Worm (Caenorhabditis elegans) whole organism, L4 larva: ENCODE results near the gene F35F11.2.
A peak's percentile ranks its signal among the peaks of the same experiment; 100 is the strongest.

Experiments used
- R02D3.7 ChIP-seq: fragments of 150-350 bp; sonication (generic microtip); optimal IDR thresholded peaks from 3 replicates; lab custom pipeline; 2014; ENCODE audit warnings: missing biosample characterization, missing genetic modification characterization
- aha-1 ChIP-seq: fragments of 150-350 bp; peaks from one replicate; lab custom pipeline; 2014; ENCODE audit warnings: missing biosample characterization, missing genetic modification characterization
- aly-2 ChIP-seq: sonication (generic microtip); optimal IDR thresholded peaks from 2 replicates; lab custom pipeline; 2018; ENCODE audit warnings: missing biosample characterization, missing genetic modification characterization
- attf-4 ChIP-seq: sonication (generic microtip); optimal IDR thresholded peaks from 3 replicates; lab custom pipeline; 2017; ENCODE audit warnings: missing biosample characterization, missing genetic modification characterization
- daf-12 ChIP-seq: fragments of 150-350 bp; optimal IDR thresholded peaks from 2 replicates; lab custom pipeline; 2014; ENCODE audit warnings: missing biosample characterization, missing genetic modification reagents, missing genetic modification characterization
- daf-16 ChIP-seq, 3 experiments: sonication (generic microtip); optimal IDR thresholded peaks; 2 replicates each; lab custom pipeline; 2016 to 2017; ENCODE audit warnings: missing genetic modification characterization in 3 of 3, missing genetic modification reagents in 3 of 3, mild to moderate bottlenecking in 2 of 3, missing compliant biosample characterization in 2 of 3, missing biosample characterization in 1 of 3, moderate library complexity in 1 of 3
- dmd-6 ChIP-seq: fragments of 200-800 bp; sonication (Bioruptor generic); IDR thresholded peaks from 2 replicates; pipeline ENCODE4 v1.3.6; 2022; ENCODE audit warnings: missing genetic modification reagents, missing genetic modification characterization, missing compliant biosample characterization
- dve-1 ChIP-seq: sonication (generic microtip); optimal IDR thresholded peaks from 2 replicates; lab custom pipeline; 2017; ENCODE audit warnings: antibody characterized with exemption, mild to moderate bottlenecking, missing genetic modification characterization, missing compliant biosample characterization; ENCODE audit not compliant: insufficient read depth
- egl-27 ChIP-seq: sonication (generic microtip); optimal IDR thresholded peaks from 3 replicates; lab custom pipeline; 2017; ENCODE audit warnings: missing biosample characterization, missing genetic modification reagents, missing genetic modification characterization
- egl-43 ChIP-seq: fragments of 200-800 bp; sonication (Bioruptor generic); IDR thresholded peaks from 2 replicates; pipeline ENCODE4 v1.3.6; 2022; ENCODE audit warnings: missing genetic modification reagents, missing genetic modification characterization, missing compliant biosample characterization
- fkh-10 ChIP-seq: fragments of 150-350 bp; optimal IDR thresholded peaks from 2 replicates; lab custom pipeline; 2014; ENCODE audit warnings: missing biosample characterization, missing genetic modification reagents, missing genetic modification characterization
- hif-1 ChIP-seq, 2 experiments: sonication (generic microtip); optimal IDR thresholded peaks; 2 replicates each; lab custom pipeline; 2016 to 2017; ENCODE audit warnings: missing compliant biosample characterization in 2 of 2, missing genetic modification characterization in 2 of 2, missing genetic modification reagents in 2 of 2, missing genotype in 2 of 2, mild to moderate bottlenecking in 1 of 2
- hlh-11 ChIP-seq: fragments of 200-800 bp; sonication (Bioruptor generic); optimal IDR thresholded peaks from 2 replicates; lab custom pipeline; 2018; ENCODE audit warnings: mild to moderate bottlenecking, missing genetic modification characterization, missing compliant biosample characterization
- lin-38 ChIP-seq: fragments of 200-800 bp; sonication (Bioruptor generic); IDR thresholded peaks from 2 replicates; pipeline ENCODE4 v1.3.6; 2022; ENCODE audit warnings: missing genetic modification reagents, missing genetic modification characterization, missing compliant biosample characterization
- lir-3 ChIP-seq: sonication (generic microtip); optimal IDR thresholded peaks from 2 replicates; lab custom pipeline; 2016; ENCODE audit warnings: mild to moderate bottlenecking, missing genetic modification characterization, missing compliant biosample characterization
- mep-1 ChIP-seq: fragments of 150-350 bp; sonication (generic microtip); optimal IDR thresholded peaks from 3 replicates; lab custom pipeline; 2014; ENCODE audit warnings: missing biosample characterization, missing genetic modification characterization
- mxl-3 ChIP-seq: fragments of 200-800 bp; sonication (Bioruptor generic); optimal IDR thresholded peaks from 2 replicates; lab custom pipeline; 2018; ENCODE audit warnings: mild to moderate bottlenecking, missing genetic modification characterization, missing compliant biosample characterization
- nhr-102 ChIP-seq: sonication (generic microtip); optimal IDR thresholded peaks from 2 replicates; lab custom pipeline; 2016; ENCODE audit warnings: mild to moderate bottlenecking, missing genetic modification characterization, moderate library complexity, missing compliant biosample characterization
- nhr-11 ChIP-seq: fragments of 150-350 bp; optimal IDR thresholded peaks from 2 replicates; lab custom pipeline; 2014; ENCODE audit warnings: missing biosample characterization, missing genetic modification characterization
- nhr-28 ChIP-seq: fragments of 150-350 bp; optimal IDR thresholded peaks from 2 replicates; lab custom pipeline; 2014; ENCODE audit warnings: missing biosample characterization, missing genetic modification characterization
- nhr-42 ChIP-seq: fragments of 200-800 bp; sonication (Bioruptor generic); IDR thresholded peaks from 2 replicates; pipeline ENCODE4 v1.3.6; 2022; ENCODE audit warnings: missing genetic modification characterization, missing compliant biosample characterization
- nhr-48 ChIP-seq: sonication (generic microtip); optimal IDR thresholded peaks from 2 replicates; lab custom pipeline; 2016; ENCODE audit warnings: mild to moderate bottlenecking, missing genetic modification characterization, missing compliant biosample characterization
- nhr-76 ChIP-seq: fragments of 150-350 bp; optimal IDR thresholded peaks from 2 replicates; lab custom pipeline; 2014; ENCODE audit warnings: missing biosample characterization, missing genetic modification characterization
- nhr-77 ChIP-seq: fragments of 150-350 bp; optimal IDR thresholded peaks from 2 replicates; lab custom pipeline; 2014; ENCODE audit warnings: missing biosample characterization, missing genetic modification characterization
- pqm-1 ChIP-seq: sonication (generic microtip); optimal IDR thresholded peaks from 2 replicates; lab custom pipeline; 2017; ENCODE audit warnings: missing biosample characterization, missing genetic modification characterization
- set-16 ChIP-seq: fragments of 200-800 bp; sonication (Bioruptor generic); IDR thresholded peaks from 2 replicates; pipeline ENCODE4 v1.3.6; 2022; ENCODE audit warnings: missing genetic modification reagents, missing genetic modification characterization, missing compliant biosample characterization
- tag-97 ChIP-seq: fragments of 200-800 bp; sonication (Bioruptor generic); IDR thresholded peaks from 2 replicates; pipeline ENCODE4 v1.3.6; 2022; ENCODE audit warnings: missing genetic modification characterization, missing compliant biosample characterization
- unc-62 ChIP-seq, 3 experiments: fragments of 150-350 bp in 1 of 3; sonication (generic microtip); optimal IDR thresholded peaks in 2 of 3; peaks in 1 of 3; 1 replicate in 1 of 3; 2 replicates in 2 of 3; lab custom pipeline; 2014 to 2017; ENCODE audit warnings: missing biosample characterization in 3 of 3, missing genetic modification characterization in 3 of 3, missing genetic modification reagents in 3 of 3, missing genotype in 1 of 3
- zip-2 ChIP-seq: fragments of 150-350 bp; optimal IDR thresholded peaks from 2 replicates; lab custom pipeline; 2014; ENCODE audit warnings: missing biosample characterization, missing genetic modification characterization

Gene F35F11.2

DNA sequence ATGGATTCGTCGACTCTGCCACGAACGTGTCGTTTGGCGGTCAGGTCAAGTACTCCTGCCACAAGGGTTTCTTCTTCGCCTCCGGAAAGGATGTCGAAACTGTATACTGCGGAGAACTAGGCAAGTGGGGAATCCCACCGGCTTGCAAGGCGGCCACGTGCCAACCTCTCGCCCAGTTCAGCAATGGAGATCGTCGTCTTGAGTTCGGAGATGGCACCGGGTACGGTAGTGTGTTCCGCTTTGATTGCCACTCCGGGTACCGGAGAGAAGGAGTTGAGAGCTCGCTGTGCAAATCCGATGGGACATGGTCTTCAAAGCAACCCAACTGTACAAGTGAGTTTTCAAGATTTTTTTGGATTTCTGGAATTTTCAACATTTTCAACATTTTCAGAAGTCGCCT lies 40.4 kb upstream of the F35F11.2 start:
- TF ChIP-seq set-16 (GFP tag; lab: Robert Waterston, UW) (peak; percentile 51), dve-1 (no peak)
- TF ChIP-seq, all 104 proteins: peak for 1

DNA sequence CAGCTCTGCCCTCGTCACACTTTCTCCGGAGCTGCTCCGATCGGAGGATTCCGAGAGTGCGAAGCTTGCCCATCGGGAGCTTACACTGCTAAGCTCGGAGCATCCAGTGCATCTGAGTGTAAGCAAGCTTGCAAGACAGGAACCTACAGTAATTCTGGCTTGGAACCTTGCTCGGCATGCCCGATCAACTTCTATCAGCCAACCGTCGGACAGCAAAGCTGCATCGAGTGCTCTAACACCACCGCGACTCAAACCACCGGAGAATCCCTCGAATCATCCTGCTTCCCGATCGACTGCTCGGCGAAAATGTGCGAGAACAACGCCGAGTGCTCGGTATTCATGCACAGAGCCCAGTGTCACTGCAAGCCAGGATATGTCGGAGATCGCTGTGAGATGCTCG lies 35.9 kb upstream of the F35F11.2 start:
- TF ChIP-seq aha-1 (tag; lab: Kevin White, UChicago) (peak; percentile 48), set-16 (GFP tag; lab: Robert Waterston, UW) (peak; percentile 65), R02D3.7 (tag; lab: Kevin White, UChicago) (no peak), nhr-28 (tag; lab: Kevin White, UChicago) (no peak)

DNA sequence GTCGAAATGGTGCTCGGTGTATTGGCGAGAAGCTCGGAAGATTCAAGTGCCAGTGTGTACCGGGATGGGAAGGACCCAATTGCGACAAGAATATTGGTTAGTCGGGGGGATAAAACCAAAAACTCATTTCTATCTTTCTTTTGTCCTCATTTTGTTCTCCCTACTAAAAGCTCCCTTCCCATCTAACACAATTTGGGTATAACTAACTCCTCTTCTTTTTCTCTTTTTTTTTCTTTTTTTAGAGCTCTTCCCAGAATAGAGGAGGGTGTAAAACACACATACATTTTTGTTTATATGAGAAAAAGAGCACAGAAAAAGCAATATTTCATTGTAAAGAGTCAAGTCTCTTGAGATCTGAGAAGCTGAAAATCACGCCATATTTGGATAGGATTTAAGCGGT lies 34.9 kb upstream of the F35F11.2 start:
- TF ChIP-seq lin-38 (GFP tag; lab: Robert Waterston, UW) (no peak), egl-27 (tag; lab: Kevin White, UChicago) (no peak), aha-1 (tag; lab: Kevin White, UChicago) (no peak), nhr-48 (no peak), fkh-10 (GFP tag; lab: Kevin White, UChicago) (peak; percentile 60)

DNA sequence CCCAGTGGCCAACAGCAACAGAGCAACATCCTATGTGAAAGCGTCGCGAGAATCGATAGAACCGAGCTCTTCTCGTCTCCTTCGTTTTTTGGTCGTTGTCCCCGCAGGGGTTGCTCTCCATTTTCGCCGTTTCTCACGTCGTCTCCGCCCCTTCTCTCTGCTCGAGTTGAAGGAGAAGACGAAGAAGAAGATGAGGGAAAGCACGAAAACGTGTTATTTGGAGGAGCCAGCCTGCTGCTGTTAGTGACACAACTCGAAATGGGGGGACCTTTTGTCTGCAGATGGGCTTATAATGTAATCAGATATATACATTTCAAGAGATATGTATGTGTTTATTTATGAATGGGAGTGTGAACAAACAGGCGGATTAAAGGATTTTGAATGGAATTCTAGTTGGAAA lies 32.4 kb upstream of the F35F11.2 start, which contains the start of gene W02C12.2:
Gene W02C12.2, minus strand, starts transcription at position 277 of the 400 bp plus-strand sequence.
- TF ChIP-seq set-16 (GFP tag; lab: Robert Waterston, UW) = peak; percentile 43; the same call in 1 of the 2 replicates
- 0 out of 2 replicates have a peak, but pooled peaks have one; percentile 35 for TF ChIP-seq egl-43 (GFP tag; lab: Robert Waterston, UW)
- TF ChIP-seq attf-4 (tag; lab: Kevin White, UChicago) = no peak
- TF ChIP-seq fkh-10 (GFP tag; lab: Kevin White, UChicago) = no peak
- TF ChIP-seq hif-1 (tag; optimal IDR thresholded peaks at IDR 0.05; lab: Kevin White, UChicago) = peak in 1 of 2 experiments; percentile 40
- TF ChIP-seq aha-1 (tag; lab: Kevin White, UChicago) = peak; percentile 6
- no peak for TF ChIP-seq nhr-42 (GFP tag; lab: Robert Waterston, UW)
- TF ChIP-seq unc-62 (GFP tag; optimal IDR thresholded peaks at IDR 0.05 in 1 of 2; lab: Kevin White, UChicago) = peak in 1 of 2 experiments; percentile 60
- TF ChIP-seq unc-62 (tag; optimal IDR thresholded peaks at IDR 0.05; lab: Kevin White, UChicago) = no peak
- TF ChIP-seq zip-2 (tag; lab: Kevin White, UChicago) = no peak

DNA sequence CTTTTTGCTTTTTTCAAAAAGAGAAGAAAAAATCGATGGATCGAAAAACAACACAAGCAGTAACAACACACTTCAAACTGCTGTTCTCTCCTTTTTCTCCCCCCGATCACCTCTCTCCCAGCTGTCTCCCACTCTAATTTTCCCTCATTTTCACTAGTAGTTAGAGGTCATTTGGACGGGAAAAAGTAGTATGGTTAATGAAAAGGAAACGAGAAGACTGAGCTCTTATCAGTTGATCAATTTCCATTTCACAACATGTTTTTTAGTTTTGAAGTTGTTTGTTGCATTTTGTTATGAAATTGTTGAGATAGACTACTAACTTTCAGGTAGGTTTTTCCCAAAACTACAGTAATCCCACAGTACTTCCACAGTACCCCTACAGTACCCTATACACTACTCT lies 31.6 kb upstream of the F35F11.2 start:
- TF ChIP-seq daf-16 (GFP tag; optimal IDR thresholded peaks at IDR 0.05; lab: Kevin White, UChicago) (no peak), daf-16 (tag; optimal IDR thresholded peaks at IDR 0.05; lab: Kevin White, UChicago) (peak; percentile 63), unc-62 (GFP tag; optimal IDR thresholded peaks at IDR 0.05 in 1 of 2; lab: Kevin White, UChicago) (peak in 1 of 2 experiments; percentile 73), unc-62 (tag; optimal IDR thresholded peaks at IDR 0.05; lab: Kevin White, UChicago) (no peak), aly-2 (tag; lab: Kevin White, UChicago) (no peak), pqm-1 (peak; percentile 0), nhr-76 (tag; lab: Kevin White, UChicago) (no peak), nhr-77 (tag; lab: Kevin White, UChicago) (peak; percentile 15), mep-1 (tag; lab: Kevin White, UChicago) (no peak), hlh-11 (tag; lab: Kevin White, UChicago) (no peak), nhr-102 (tag; lab: Kevin White, UChicago) (no peak), nhr-28 (tag; lab: Kevin White, UChicago) (peak; percentile 65)
- TF ChIP-seq, all 104 proteins: peak for 5

DNA sequence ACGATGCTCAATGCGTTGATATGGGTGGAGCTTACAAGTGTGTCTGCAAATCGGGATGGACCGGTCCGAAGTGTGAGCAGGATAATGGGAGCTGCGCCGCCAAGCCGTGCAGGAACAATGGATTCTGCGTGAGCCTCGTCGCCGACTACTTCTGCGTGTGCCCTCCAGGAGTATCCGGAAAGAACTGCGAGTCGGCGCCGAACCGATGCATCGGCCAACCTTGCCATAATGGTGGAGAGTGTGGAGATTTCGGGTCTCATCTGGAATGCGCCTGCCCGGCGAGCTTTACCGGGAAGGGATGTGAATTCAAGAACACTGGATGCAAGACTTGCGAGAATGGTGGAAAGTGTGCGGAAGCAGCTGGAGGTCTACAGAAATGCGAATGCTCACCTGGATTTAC lies 30.2 kb upstream of the F35F11.2 start:
- no peak for TF ChIP-seq mxl-3 (GFP tag; lab: Kevin White, UChicago)
- peak; percentile 75 for TF ChIP-seq set-16 (GFP tag; lab: Robert Waterston, UW)
- TF ChIP-seq unc-62 (GFP tag; optimal IDR thresholded peaks at IDR 0.05 in 1 of 2; lab: Kevin White, UChicago) = peak in 1 of 2 experiments; percentile 7
- no peak for TF ChIP-seq unc-62 (tag; optimal IDR thresholded peaks at IDR 0.05; lab: Kevin White, UChicago)

DNA sequence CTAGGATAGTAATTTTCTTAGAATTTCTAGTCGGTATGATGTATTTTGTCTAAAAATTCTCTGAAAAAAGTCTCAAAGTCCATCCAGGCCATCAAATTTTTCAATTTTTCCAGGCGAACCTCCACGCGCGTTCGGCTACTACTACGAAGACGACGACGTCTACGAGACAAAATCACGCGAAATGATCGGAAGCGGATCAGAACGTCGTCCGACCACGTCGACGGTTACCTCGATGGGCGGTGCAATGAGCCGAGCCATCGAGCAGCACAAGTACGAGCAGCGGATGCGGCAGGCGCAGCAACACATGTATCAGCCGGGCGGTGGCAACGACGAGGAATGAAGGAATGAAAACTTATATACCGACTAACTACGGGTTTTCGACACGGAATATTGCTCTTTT lies 26.5 kb upstream of the F35F11.2 start:
- TF ChIP-seq daf-12 (tag; lab: Kevin White, UChicago) (no peak), zip-2 (tag; lab: Kevin White, UChicago) (no peak), nhr-11 (no peak), egl-43 (GFP tag; lab: Robert Waterston, UW) (peak; percentile 10; the same call in 1 of the 2 replicates), dve-1 (no peak), egl-27 (tag; lab: Kevin White, UChicago) (no peak), tag-97 (no peak), set-16 (GFP tag; lab: Robert Waterston, UW) (peak; percentile 67), unc-62 (GFP tag; optimal IDR thresholded peaks at IDR 0.05 in 1 of 2; lab: Kevin White, UChicago) (no peak), unc-62 (tag; optimal IDR thresholded peaks at IDR 0.05; lab: Kevin White, UChicago) (no peak), lir-3 (tag; lab: Kevin White, UChicago) (no peak), dmd-6 (no peak), mep-1 (tag; lab: Kevin White, UChicago) (no peak)
